Worm (Caenorhabditis elegans) whole organism, L4 larva: ENCODE results near the gene sld-5.

Source experiments
- F37D6.2 ChIP-seq: sonication (generic microtip); optimal IDR thresholded peaks from 2 replicates; lab custom pipeline; 2016; ENCODE audit warnings: mild to moderate bottlenecking, missing genetic modification characterization, missing compliant biosample characterization
- F44E2.7 ChIP-seq: fragments of 200-800 bp; sonication (Bioruptor generic); IDR thresholded peaks from 2 replicates; pipeline ENCODE4 v2.1.2; 2022; ENCODE audit warnings: missing genetic modification characterization, missing compliant biosample characterization
- F49E8.2 ChIP-seq: sonication (generic microtip); optimal IDR thresholded peaks from 2 replicates; lab custom pipeline; 2016; ENCODE audit warnings: missing compliant biosample characterization, mild to moderate bottlenecking, missing genetic modification characterization, borderline replicate concordance
- R02D3.7 ChIP-seq: fragments of 150-350 bp; sonication (generic microtip); optimal IDR thresholded peaks from 3 replicates; lab custom pipeline; 2014; ENCODE audit warnings: missing biosample characterization, missing genetic modification characterization
- aha-1 ChIP-seq: fragments of 150-350 bp; peaks from one replicate; lab custom pipeline; 2014; ENCODE audit warnings: missing biosample characterization, missing genetic modification characterization
- aly-2 ChIP-seq: sonication (generic microtip); optimal IDR thresholded peaks from 2 replicates; lab custom pipeline; 2018; ENCODE audit warnings: missing biosample characterization, missing genetic modification characterization
- attf-4 ChIP-seq: sonication (generic microtip); optimal IDR thresholded peaks from 3 replicates; lab custom pipeline; 2017; ENCODE audit warnings: missing biosample characterization, missing genetic modification characterization
- ceh-28 ChIP-seq: fragments of 150-350 bp; optimal IDR thresholded peaks from 2 replicates; lab custom pipeline; 2014; ENCODE audit warnings: missing biosample characterization, missing genetic modification reagents, missing genetic modification characterization
- cey-2 ChIP-seq: sonication (generic microtip); optimal IDR thresholded peaks from 3 replicates; lab custom pipeline; 2017; ENCODE audit warnings: missing genetic modification characterization, mild to moderate bottlenecking, missing compliant biosample characterization, antibody characterized with exemption, borderline replicate concordance; ENCODE audit not compliant: insufficient read depth
- daf-12 ChIP-seq: fragments of 150-350 bp; optimal IDR thresholded peaks from 2 replicates; lab custom pipeline; 2014; ENCODE audit warnings: missing biosample characterization, missing genetic modification reagents, missing genetic modification characterization
- daf-16 ChIP-seq, 3 experiments: sonication (generic microtip); optimal IDR thresholded peaks; 2 replicates each; lab custom pipeline; 2016 to 2017; ENCODE audit warnings: missing genetic modification characterization in 3 of 3, missing genetic modification reagents in 3 of 3, mild to moderate bottlenecking in 2 of 3, missing compliant biosample characterization in 2 of 3, missing biosample characterization in 1 of 3, moderate library complexity in 1 of 3
- dmd-6 ChIP-seq: fragments of 200-800 bp; sonication (Bioruptor generic); IDR thresholded peaks from 2 replicates; pipeline ENCODE4 v1.3.6; 2022; ENCODE audit warnings: missing genetic modification reagents, missing genetic modification characterization, missing compliant biosample characterization
- fkh-10 ChIP-seq: fragments of 150-350 bp; optimal IDR thresholded peaks from 2 replicates; lab custom pipeline; 2014; ENCODE audit warnings: missing biosample characterization, missing genetic modification reagents, missing genetic modification characterization
- fos-1 ChIP-seq: fragments of 150-350 bp; optimal IDR thresholded peaks from 2 replicates; lab custom pipeline; 2014; ENCODE audit warnings: missing biosample characterization, missing genetic modification characterization
- hlh-30 ChIP-seq: sonication (generic microtip); optimal IDR thresholded peaks from 2 replicates; lab custom pipeline; 2017; ENCODE audit warnings: antibody characterized with exemption, mild to moderate bottlenecking, missing genetic modification characterization, missing compliant biosample characterization; ENCODE audit not compliant: insufficient read depth
- lim-7 ChIP-seq: fragments of 200-800 bp; sonication (Bioruptor generic); IDR thresholded peaks from 2 replicates; pipeline ENCODE4 v1.3.6; 2022; ENCODE audit warnings: missing genetic modification characterization, missing compliant biosample characterization
- lin-15B ChIP-seq: fragments of 150-350 bp; sonication (generic microtip); optimal IDR thresholded peaks from 3 replicates; lab custom pipeline; 2014; ENCODE audit warnings: missing biosample characterization, missing genetic modification characterization
- madf-5 ChIP-seq, 2 experiments: fragments of 200-800 bp; sonication (Bioruptor generic); IDR thresholded peaks; 2 replicates each; pipeline ENCODE4 v1.3.6; 2022; ENCODE audit warnings: missing compliant biosample characterization in 2 of 2, missing genetic modification characterization in 2 of 2
- mes-2 ChIP-seq: sonication (generic microtip); optimal IDR thresholded peaks from 2 replicates; lab custom pipeline; 2016; ENCODE audit warnings: missing genotype, mild to moderate bottlenecking, missing genetic modification characterization, missing compliant biosample characterization; ENCODE audit not compliant: poor library complexity, severe bottlenecking
- nhr-10 ChIP-seq: fragments of 150-350 bp; optimal IDR thresholded peaks from 2 replicates; lab custom pipeline; 2014; ENCODE audit warnings: missing biosample characterization, missing genetic modification characterization
- nhr-237 ChIP-seq: sonication (generic microtip); optimal IDR thresholded peaks from 2 replicates; lab custom pipeline; 2017; ENCODE audit warnings: missing biosample characterization, missing genetic modification characterization
- nhr-25 ChIP-seq: sonication (generic microtip); optimal IDR thresholded peaks from 2 replicates; lab custom pipeline; 2017; ENCODE audit warnings: missing genetic modification characterization, mild to moderate bottlenecking, missing compliant biosample characterization, antibody characterized with exemption, moderate library complexity, borderline replicate concordance; ENCODE audit not compliant: insufficient read depth
- nhr-6 ChIP-seq: fragments of 150-350 bp; optimal IDR thresholded peaks from 2 replicates; lab custom pipeline; 2014; ENCODE audit warnings: missing biosample characterization, missing genetic modification characterization
- nhr-76 ChIP-seq: fragments of 150-350 bp; optimal IDR thresholded peaks from 2 replicates; lab custom pipeline; 2014; ENCODE audit warnings: missing biosample characterization, missing genetic modification characterization
- nhr-77 ChIP-seq: fragments of 150-350 bp; optimal IDR thresholded peaks from 2 replicates; lab custom pipeline; 2014; ENCODE audit warnings: missing biosample characterization, missing genetic modification characterization
- php-3 ChIP-seq: fragments of 200-800 bp; sonication (Bioruptor generic); IDR thresholded peaks from 2 replicates; pipeline ENCODE4 v1.3.6; 2022; ENCODE audit warnings: missing genetic modification reagents, missing genetic modification characterization, missing compliant biosample characterization
- snpc-4 ChIP-seq: fragments of 150-350 bp; optimal IDR thresholded peaks from 2 replicates; lab custom pipeline; 2014; ENCODE audit warnings: missing biosample characterization, missing genetic modification characterization
- spr-1 ChIP-seq: sonication (generic microtip); optimal IDR thresholded peaks from 2 replicates; lab custom pipeline; 2016; ENCODE audit warnings: mild to moderate bottlenecking, missing genetic modification characterization, missing compliant biosample characterization
- tra-1 ChIP-seq: fragments of 200-800 bp; sonication (Bioruptor generic); IDR thresholded peaks from 2 replicates; pipeline ENCODE4 v1.3.6; 2022; ENCODE audit warnings: missing genetic modification reagents, missing genetic modification characterization, missing compliant biosample characterization
- unc-62 ChIP-seq, 3 experiments: fragments of 150-350 bp in 1 of 3; sonication (generic microtip); optimal IDR thresholded peaks in 2 of 3; peaks in 1 of 3; 1 replicate in 1 of 3; 2 replicates in 2 of 3; lab custom pipeline; 2014 to 2017; ENCODE audit warnings: missing biosample characterization in 3 of 3, missing genetic modification characterization in 3 of 3, missing genetic modification reagents in 3 of 3, missing genotype in 1 of 3
- zip-11 ChIP-seq: fragments of 200-800 bp; sonication (Bioruptor generic); IDR thresholded peaks from 2 replicates; pipeline ENCODE4 v1.3.6; 2022; ENCODE audit warnings: missing genetic modification characterization, missing compliant biosample characterization
- ztf-11 ChIP-seq: fragments of 150-350 bp; optimal IDR thresholded peaks from 2 replicates; lab custom pipeline; 2014; ENCODE audit warnings: missing biosample characterization, missing genetic modification characterization

The sld-5 gene

DNA sequence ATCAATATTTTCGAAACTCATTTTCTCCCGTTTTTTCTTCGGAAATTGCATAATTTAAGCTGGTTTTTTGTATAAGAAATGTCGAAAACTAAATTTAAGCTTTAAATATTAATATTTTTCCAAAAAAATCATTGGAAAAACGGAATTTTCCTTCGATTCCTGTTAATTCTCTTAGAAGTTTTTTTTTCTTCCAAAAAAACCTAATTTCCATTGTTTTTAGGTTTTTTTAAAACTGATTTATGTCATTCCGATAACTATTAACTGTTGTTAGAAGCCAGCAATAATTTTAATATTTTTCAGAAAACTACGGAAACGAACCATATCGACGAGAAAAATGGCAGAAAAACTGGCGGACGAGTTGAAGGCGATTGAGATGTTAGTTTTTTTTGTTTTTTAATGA lies 36.2 kb downstream of the sld-5 start, which contains the start of gene fbxa-114:
Gene fbxa-114, plus strand, starts transcription at position 301 of the 400 bp plus-strand sequence.
- peak; percentile 55 for TF ChIP-seq aha-1 (tag; lab: Kevin White, UChicago)
- TF ChIP-seq attf-4 (tag; lab: Kevin White, UChicago): no peak
- TF ChIP-seq, all 104 proteins: peak for 1

DNA sequence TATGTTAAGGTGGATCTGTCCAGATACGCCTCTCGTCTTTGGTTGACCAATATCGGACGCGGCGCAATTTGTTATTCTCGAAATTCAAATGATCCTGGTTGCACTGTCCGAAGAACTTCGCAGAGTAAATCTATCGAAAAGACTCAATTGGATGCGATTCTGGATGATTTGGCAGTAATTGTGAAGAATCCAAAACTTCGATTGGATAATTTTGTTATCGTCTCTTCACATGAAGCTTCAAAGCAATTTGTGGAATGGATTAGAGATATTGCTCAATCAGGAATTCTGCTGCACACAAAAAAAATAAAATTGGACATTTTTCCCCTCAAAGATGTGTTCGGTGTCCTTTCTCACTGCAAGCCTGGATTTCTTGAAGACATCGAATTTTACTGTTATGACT lies 37.9 kb downstream of the sld-5 start:
- peak in 1 of 2 experiments; percentile 93 for TF ChIP-seq unc-62 (GFP tag; optimal IDR thresholded peaks at IDR 0.05 in 1 of 2; lab: Kevin White, UChicago)
- TF ChIP-seq unc-62 (tag; optimal IDR thresholded peaks at IDR 0.05; lab: Kevin White, UChicago): no peak
- no peak for TF ChIP-seq R02D3.7 (tag; lab: Kevin White, UChicago)
- TF ChIP-seq spr-1 (tag; lab: Kevin White, UChicago): no peak
- TF ChIP-seq lim-7 (GFP tag; lab: Robert Waterston, UW): no peak
- TF ChIP-seq fkh-10 (GFP tag; lab: Kevin White, UChicago): no peak
- TF ChIP-seq tra-1 (GFP tag; lab: Robert Waterston, UW): no peak

DNA sequence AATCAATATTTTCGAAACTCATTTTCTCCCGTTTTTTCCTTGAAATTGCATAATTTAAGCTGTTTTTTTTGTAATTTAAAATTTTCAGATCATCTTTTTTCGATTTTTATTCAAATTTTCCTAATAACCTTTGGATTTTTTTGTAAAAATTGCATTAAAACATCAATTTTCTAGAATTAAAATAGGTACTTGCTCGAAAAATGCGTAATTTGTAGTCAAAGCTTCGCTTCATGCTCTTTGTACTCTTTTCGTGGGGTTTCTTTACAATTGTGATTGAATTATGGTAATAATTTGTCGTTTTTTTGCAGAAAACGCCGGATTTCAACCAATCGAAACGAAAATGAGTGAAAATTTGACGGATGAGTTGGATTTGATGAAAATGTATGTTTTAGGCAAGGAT lies 38.6 kb downstream of the sld-5 start, which contains the start of gene fog-2:
Gene fog-2, plus strand, starts transcription at position 301 of the 400 bp plus-strand sequence.
- TF ChIP-seq nhr-10 (no peak), lin-15B (no peak), fos-1 (no peak), mes-2 (tag; lab: Kevin White, UChicago) (no peak), nhr-76 (no peak), ceh-28 (no peak), cey-2 (tag; lab: Kevin White, UChicago) (no peak), aly-2 (tag; lab: Kevin White, UChicago) (no peak), madf-5 (GFP tag; IDR thresholded peaks at IDR 0.05; lab: Robert Waterston, UW) (no peak), nhr-6 (no peak)

DNA sequence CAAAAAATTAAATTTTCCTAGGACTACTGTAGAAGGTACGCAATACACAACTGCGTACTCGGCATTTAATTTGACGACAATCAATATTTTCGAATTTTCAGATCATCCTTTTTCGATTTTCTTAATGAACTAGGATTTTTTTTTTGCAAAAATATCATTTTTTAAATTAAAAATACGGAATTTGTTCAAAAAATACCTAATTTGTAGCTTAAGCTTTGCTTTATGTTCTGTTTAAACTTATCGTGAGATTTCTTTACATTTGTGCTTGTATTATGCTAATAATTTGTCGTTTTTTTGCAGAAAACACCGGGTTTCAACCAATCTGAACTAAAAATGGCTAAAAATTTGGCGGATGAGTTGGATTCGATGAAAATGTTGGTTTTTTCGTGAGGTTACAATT lies 40.9 kb downstream of the sld-5 start, which contains the start of gene ftr-1:
Gene ftr-1, plus strand, starts transcription at position 301 of the 400 bp plus-strand sequence.
- TF ChIP-seq F49E8.2 (tag; lab: Kevin White, UChicago) (no peak), ztf-11 (tag; lab: Kevin White, UChicago) (no peak), hlh-30 (tag; lab: Kevin White, UChicago) (no peak), spr-1 (tag; lab: Kevin White, UChicago) (no peak), nhr-76 (no peak), php-3 (GFP tag; lab: Robert Waterston, UW) (no peak), fkh-10 (GFP tag; lab: Kevin White, UChicago) (no peak), daf-12 (tag; lab: Kevin White, UChicago) (no peak), zip-11 (no peak)

DNA sequence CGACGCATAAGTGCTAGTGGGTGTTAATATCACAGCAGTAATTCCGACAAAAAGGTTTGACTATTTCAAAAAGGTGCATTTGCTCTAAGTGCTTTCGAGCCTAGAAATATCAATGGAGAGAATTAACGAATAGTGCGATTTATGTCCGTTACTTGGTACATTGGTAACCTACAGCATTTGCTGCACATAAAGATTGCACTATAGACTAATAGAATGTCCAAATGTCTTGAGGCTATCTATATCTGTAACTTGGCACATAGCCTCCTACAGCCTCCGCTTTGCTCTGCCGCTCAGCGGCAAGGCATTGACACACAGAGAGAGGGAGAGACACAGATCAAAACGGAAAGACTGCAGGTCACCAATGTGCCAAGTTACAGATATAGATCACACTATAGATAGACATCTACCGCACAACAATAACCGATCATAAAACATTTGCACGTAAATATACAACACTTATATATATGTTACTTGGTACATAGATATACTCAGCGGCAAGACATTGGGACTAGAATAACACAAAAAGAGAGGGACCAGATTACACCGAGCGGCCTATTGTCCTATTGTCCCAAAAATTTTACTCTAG lies 42.0 kb downstream of the sld-5 start, which contains the start of the genes srh-217 and Y113G7B.28:
Gene srh-217, minus strand, starts transcription at position 101 of the 586 bp plus-strand sequence.
Gene Y113G7B.28, plus strand, starts transcription at position 536 of the 586 bp plus-strand sequence.
- TF ChIP-seq aly-2 (tag; lab: Kevin White, UChicago) (no peak), nhr-77 (tag; lab: Kevin White, UChicago) (no peak), nhr-237 (tag; lab: Kevin White, UChicago) (no peak), F44E2.7 (GFP tag; lab: Robert Waterston, UW) (no peak), cey-2 (tag; lab: Kevin White, UChicago) (no peak), snpc-4 (tag; lab: Kevin White, UChicago) (no peak), dmd-6 (GFP tag; lab: Robert Waterston, UW) (no peak), nhr-25 (tag; lab: Kevin White, UChicago) (no peak), F37D6.2 (no peak), daf-16 (GFP tag; optimal IDR thresholded peaks at IDR 0.05; lab: Kevin White, UChicago) (no peak), daf-16 (tag; optimal IDR thresholded peaks at IDR 0.05; lab: Kevin White, UChicago) (no peak), mes-2 (tag; lab: Kevin White, UChicago) (no peak), nhr-10 (no peak)
